Worm (Caenorhabditis elegans) whole organism, mixed stage, embryonic: Measurements from ENCODE around the gene hlh-1.

ENCODE experiments used
- M03D4.4 ChIP-seq: sonication (generic microtip); optimal IDR thresholded peaks from 2 replicates; lab custom pipeline; 2017; ENCODE audit warnings: mild to moderate bottlenecking, missing genetic modification characterization, missing compliant biosample characterization
- bed-3 ChIP-seq: fragments of 200-800 bp; sonication (Bioruptor generic); optimal IDR thresholded peaks from 3 replicates; lab custom pipeline; 2018; ENCODE audit warnings: mild to moderate bottlenecking, missing genetic modification characterization, moderate library complexity, missing compliant biosample characterization
- blmp-1 ChIP-seq: fragments of 150-350 bp; optimal IDR thresholded peaks from 2 replicates; lab custom pipeline; 2014; ENCODE audit warnings: missing biosample characterization, missing genetic modification characterization
- ceh-39 ChIP-seq: fragments of 150-350 bp; optimal IDR thresholded peaks from 2 replicates; lab custom pipeline; 2014; ENCODE audit warnings: missing biosample characterization, missing genetic modification characterization
- ceh-43 ChIP-seq: fragments of 200-800 bp; sonication (Bioruptor generic); optimal IDR thresholded peaks from 2 replicates; lab custom pipeline; 2018; ENCODE audit warnings: mild to moderate bottlenecking, missing genetic modification characterization, moderate library complexity, missing compliant biosample characterization
- ceh-83 ChIP-seq: fragments of 200-800 bp; sonication (Bioruptor generic); optimal IDR thresholded peaks from 2 replicates; lab custom pipeline; 2018; ENCODE audit warnings: mild to moderate bottlenecking, missing genetic modification characterization, missing compliant biosample characterization
- cnd-1 ChIP-seq: fragments of 200-800 bp; sonication (Bioruptor generic); optimal IDR thresholded peaks from 2 replicates; lab custom pipeline; 2018; ENCODE audit warnings: mild to moderate bottlenecking, missing genetic modification characterization, missing compliant biosample characterization
- drap-1 ChIP-seq: fragments of 200-800 bp; sonication (Bioruptor generic); optimal IDR thresholded peaks from 3 replicates; lab custom pipeline; 2018; ENCODE audit warnings: mild to moderate bottlenecking, missing genetic modification characterization, missing compliant biosample characterization
- elt-3 ChIP-seq: fragments of 150-350 bp; optimal IDR thresholded peaks from 2 replicates; lab custom pipeline; 2014; ENCODE audit warnings: missing biosample characterization, missing genetic modification characterization
- flh-1 ChIP-seq: fragments of 200-800 bp; sonication (Bioruptor generic); optimal IDR thresholded peaks from 2 replicates; lab custom pipeline; 2018; ENCODE audit warnings: mild to moderate bottlenecking, missing genetic modification characterization, moderate library complexity, missing compliant biosample characterization
- ham-2 ChIP-seq: fragments of 200-800 bp; sonication (Bioruptor generic); optimal IDR thresholded peaks from 2 replicates; lab custom pipeline; 2018; ENCODE audit warnings: mild to moderate bottlenecking, missing genetic modification characterization, missing compliant biosample characterization
- hlh-1 ChIP-seq: fragments of 150-350 bp; optimal IDR thresholded peaks from 2 replicates; lab custom pipeline; 2014; ENCODE audit warnings: missing biosample characterization, missing genetic modification reagents, missing genetic modification characterization
- lin-13 ChIP-seq: fragments of 150-350 bp; optimal IDR thresholded peaks from 2 replicates; lab custom pipeline; 2014; ENCODE audit warnings: missing biosample characterization, missing genetic modification characterization
- lin-32 ChIP-seq: fragments of 200-800 bp; sonication (Bioruptor generic); optimal IDR thresholded peaks from 2 replicates; lab custom pipeline; 2018; ENCODE audit warnings: mild to moderate bottlenecking, missing genetic modification characterization, missing compliant biosample characterization
- lsy-2 ChIP-seq: fragments of 150-350 bp; optimal IDR thresholded peaks from 2 replicates; lab custom pipeline; 2014; ENCODE audit warnings: missing biosample characterization, missing genetic modification characterization
- mab-5 ChIP-seq: fragments of 150-350 bp; optimal IDR thresholded peaks from 2 replicates; lab custom pipeline; 2014; ENCODE audit warnings: missing biosample characterization, missing genetic modification characterization
- mep-1 ChIP-seq: fragments of 150-350 bp; optimal IDR thresholded peaks from 2 replicates; lab custom pipeline; 2017; ENCODE audit warnings: missing biosample characterization, missing genetic modification reagents, missing genetic modification characterization, inconsistent platforms
- mls-2 ChIP-seq: sonication (generic microtip); optimal IDR thresholded peaks from 2 replicates; lab custom pipeline; 2016; ENCODE audit warnings: mild to moderate bottlenecking, missing genetic modification characterization, moderate library complexity, missing compliant biosample characterization
- nhr-12 ChIP-seq: fragments of 150-350 bp; optimal IDR thresholded peaks from 2 replicates; lab custom pipeline; 2014; ENCODE audit warnings: missing biosample characterization, missing genetic modification characterization
- nhr-2 ChIP-seq: fragments of 150-350 bp; optimal IDR thresholded peaks from 2 replicates; lab custom pipeline; 2014; ENCODE audit warnings: missing biosample characterization, missing genetic modification characterization
- nhr-237 ChIP-seq: fragments of 150-350 bp; optimal IDR thresholded peaks from 2 replicates; lab custom pipeline; 2014; ENCODE audit warnings: missing biosample characterization, missing genetic modification characterization
- nhr-28 ChIP-seq: fragments of 150-350 bp; optimal IDR thresholded peaks from 2 replicates; lab custom pipeline; 2014; ENCODE audit warnings: missing biosample characterization, missing genetic modification characterization
- nhr-76 ChIP-seq: sonication (generic microtip); optimal IDR thresholded peaks from 2 replicates; lab custom pipeline; 2017; ENCODE audit warnings: missing biosample characterization, missing genetic modification characterization
- pha-4 ChIP-seq: fragments of 150-350 bp; optimal IDR thresholded peaks from 2 replicates; lab custom pipeline; 2018; ENCODE audit warnings: missing biosample characterization, missing genetic modification reagents, missing genetic modification characterization
- sem-2 ChIP-seq: fragments of 200-800 bp; sonication (Bioruptor generic); optimal IDR thresholded peaks from 2 replicates; lab custom pipeline; 2018; ENCODE audit warnings: mild to moderate bottlenecking, missing genetic modification characterization, missing compliant biosample characterization
- snpc-4 ChIP-seq: fragments of 150-350 bp; optimal IDR thresholded peaks from 2 replicates; lab custom pipeline; 2014; ENCODE audit warnings: missing biosample characterization, missing genetic modification characterization
- sptf-1 ChIP-seq: sonication (generic microtip); optimal IDR thresholded peaks from 2 replicates; lab custom pipeline; 2017; ENCODE audit warnings: mild to moderate bottlenecking, missing genetic modification characterization, moderate library complexity, missing compliant biosample characterization
- tbx-8 ChIP-seq: fragments of 200-800 bp; sonication (Bioruptor generic); optimal IDR thresholded peaks from 2 replicates; lab custom pipeline; 2018; ENCODE audit warnings: mild to moderate bottlenecking, missing genetic modification characterization, moderate library complexity, missing compliant biosample characterization
- unc-120 ChIP-seq: sonication (generic microtip); optimal IDR thresholded peaks from 2 replicates; lab custom pipeline; 2017; ENCODE audit warnings: missing genetic modification characterization, missing compliant biosample characterization; ENCODE audit not compliant: poor library complexity, severe bottlenecking
- unc-39 ChIP-seq: fragments of 150-350 bp; optimal IDR thresholded peaks from 2 replicates; lab custom pipeline; 2014; ENCODE audit warnings: missing biosample characterization, missing genetic modification characterization
- unc-62 ChIP-seq: fragments of 150-350 bp; optimal IDR thresholded peaks from 2 replicates; lab custom pipeline; 2014; ENCODE audit warnings: missing biosample characterization, missing genetic modification reagents, missing genetic modification characterization
- zip-8 ChIP-seq: fragments of 150-350 bp; optimal IDR thresholded peaks from 2 replicates; lab custom pipeline; 2014; ENCODE audit warnings: missing biosample characterization, missing genetic modification characterization

hlh-1 gene

DNA sequence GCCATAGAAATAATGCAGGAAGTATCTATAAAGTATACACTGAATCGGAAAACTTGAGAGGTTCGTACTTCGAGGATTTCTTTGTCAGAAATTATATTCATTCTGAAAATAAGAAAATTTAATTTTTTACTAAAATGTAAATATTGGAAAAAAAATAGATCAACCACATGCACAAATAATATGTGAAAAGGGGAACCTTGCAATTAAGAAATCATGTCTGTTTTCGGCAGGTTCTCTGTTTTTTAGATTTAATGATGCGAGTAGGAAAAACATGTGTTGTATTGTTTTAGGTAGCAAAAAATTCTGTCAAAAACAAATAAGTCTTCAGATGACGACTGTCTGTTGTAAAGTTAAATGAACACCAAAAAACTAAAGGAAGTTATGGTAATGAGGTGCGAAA is 18.8 kb downstream of the hlh-1 start, which contains the start of gene sra-33:
Gene sra-33, minus strand, starts transcription at position 101 of the 400 bp plus-strand sequence.
- no peak for TF ChIP-seq unc-39 (tag; lab: Kevin White, UChicago)
- no peak for TF ChIP-seq zip-8 (tag; lab: Kevin White, UChicago)
- TF ChIP-seq snpc-4 (tag; lab: Kevin White, UChicago) = no peak
- no peak for TF ChIP-seq lsy-2 (tag; lab: Kevin White, UChicago)
- no peak for TF ChIP-seq nhr-28
- no peak for TF ChIP-seq nhr-12 (tag; lab: Kevin White, UChicago)
- no peak for TF ChIP-seq mab-5
- no peak for TF ChIP-seq bed-3 (GFP tag; lab: Kevin White, UChicago)
- TF ChIP-seq drap-1 (GFP tag; lab: Kevin White, UChicago) = no peak
- TF ChIP-seq, all 35 proteins: peak for 0

- TF ChIP-seq drap-1 (GFP tag; lab: Kevin White, UChicago) (no peak), M03D4.4 (no peak), tbx-8 (GFP tag; lab: Kevin White, UChicago) (no peak), sem-2 (GFP tag; lab: Kevin White, UChicago) (no peak), blmp-1 (no peak), nhr-12 (tag; lab: Kevin White, UChicago) (no peak), ceh-39 (tag; lab: Kevin White, UChicago) (no peak), elt-3 (tag; lab: Kevin White, UChicago) (no peak), nhr-2 (tag; lab: Kevin White, UChicago) (no peak), mab-5 (no peak), unc-39 (tag; lab: Kevin White, UChicago) (no peak), pha-4 (tag; lab: Kevin White, UChicago) (no peak), lin-32 (GFP tag; lab: Kevin White, UChicago) (no peak), hlh-1 (no peak), mls-2 (tag; lab: Kevin White, UChicago) (no peak)
Measured at ce11 chrII:4540631-4541030, 22.3 kb downstream of the hlh-1 start, which contains the start of gene sra-36. Gene sra-36 (minus strand): TSS chrII:4540731.

ce11 chrII:4543568-4543967 is 25.2 kb downstream of the hlh-1 start, which contains the start of gene sra-34:
Gene sra-34 (minus strand): TSS chrII:4543668.
- TF ChIP-seq mep-1 (tag; lab: Kevin White, UChicago) (no peak), zip-8 (tag; lab: Kevin White, UChicago) (no peak), sptf-1 (tag; lab: Kevin White, UChicago) (no peak), unc-62 (GFP tag; lab: Kevin White, UChicago) (no peak), hlh-1 (no peak), ceh-43 (GFP tag; lab: Kevin White, UChicago) (no peak), cnd-1 (tag; lab: Kevin White, UChicago) (no peak), drap-1 (GFP tag; lab: Kevin White, UChicago) (no peak), elt-3 (tag; lab: Kevin White, UChicago) (no peak), mls-2 (tag; lab: Kevin White, UChicago) (no peak), ceh-83 (no peak), mab-5 (no peak), flh-1 (GFP tag; lab: Kevin White, UChicago) (no peak), nhr-12 (tag; lab: Kevin White, UChicago) (no peak), lsy-2 (tag; lab: Kevin White, UChicago) (no peak), nhr-28 (no peak), nhr-2 (tag; lab: Kevin White, UChicago) (no peak), bed-3 (GFP tag; lab: Kevin White, UChicago) (no peak), nhr-237 (no peak), ham-2 (GFP tag; lab: Kevin White, UChicago) (no peak)

- TF ChIP-seq zip-8 (tag; lab: Kevin White, UChicago) (no peak), nhr-2 (tag; lab: Kevin White, UChicago) (no peak)
Measured at ce11 chrII:4548408-4548807, 30.0 kb downstream of the hlh-1 start.

DNA sequence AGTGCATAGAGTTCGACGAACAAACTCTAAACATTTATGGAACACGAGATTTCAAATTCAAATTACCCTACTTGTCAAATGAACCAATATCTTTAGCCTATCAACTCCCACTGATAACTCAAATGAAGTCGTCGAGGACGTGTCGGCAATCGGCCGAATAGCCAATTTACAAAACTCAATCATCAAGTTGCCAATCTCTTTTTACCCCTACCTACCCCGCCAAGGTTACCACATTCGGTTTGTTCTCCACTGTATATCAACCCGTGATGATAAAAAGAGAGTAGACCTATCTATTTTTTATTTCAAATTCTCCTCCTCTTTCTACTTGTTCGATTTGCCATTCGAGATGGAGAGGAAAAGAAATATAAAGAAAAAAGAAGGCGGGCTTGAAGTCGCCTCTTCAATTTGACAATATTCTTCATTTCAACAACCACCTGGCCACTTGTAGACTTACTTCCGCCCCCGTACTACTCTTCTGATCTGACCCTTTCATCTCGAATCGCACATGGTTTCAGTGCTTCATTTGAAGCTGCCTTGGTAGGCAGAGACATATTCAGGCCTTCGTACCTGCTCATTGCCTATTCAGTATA is 31.7 kb downstream of the hlh-1 start:
- TF ChIP-seq nhr-2 (tag; lab: Kevin White, UChicago) (no peak), lin-13 (tag; lab: Kevin White, UChicago) (no peak), nhr-12 (tag; lab: Kevin White, UChicago) (no peak), unc-39 (tag; lab: Kevin White, UChicago) (no peak), M03D4.4 (no peak), nhr-76 (no peak), mls-2 (tag; lab: Kevin White, UChicago) (no peak), flh-1 (GFP tag; lab: Kevin White, UChicago) (no peak), lin-32 (GFP tag; lab: Kevin White, UChicago) (no peak), tbx-8 (GFP tag; lab: Kevin White, UChicago) (no peak), sem-2 (GFP tag; lab: Kevin White, UChicago) (no peak), unc-120 (tag; lab: Kevin White, UChicago) (no peak), blmp-1 (no peak), ceh-43 (GFP tag; lab: Kevin White, UChicago) (no peak)
